Worm (Caenorhabditis elegans) whole organism, L1 larva: ENCODE results near the gene Y57G11C.51.
A peak's percentile ranks its signal among the peaks of the same experiment; 100 is the strongest.

Source experiments
- C04F5.9 ChIP-seq: sonication (generic microtip); optimal IDR thresholded peaks from 2 replicates; lab custom pipeline; 2016; ENCODE audit warnings: missing genetic modification characterization, missing compliant biosample characterization
- C16A3.4 ChIP-seq: fragments of 150-350 bp; optimal IDR thresholded peaks from 2 replicates; lab custom pipeline; 2014; ENCODE audit warnings: missing biosample characterization, missing genetic modification characterization
- F16B12.6 ChIP-seq: fragments of 150-350 bp; optimal IDR thresholded peaks from 2 replicates; lab custom pipeline; 2014; ENCODE audit warnings: missing biosample characterization, missing genetic modification characterization
- Y116A8C.19 ChIP-seq: sonication (generic microtip); optimal IDR thresholded peaks from 2 replicates; lab custom pipeline; 2016; ENCODE audit warnings: missing compliant biosample characterization, missing genetic modification characterization, borderline replicate concordance
- alr-1 ChIP-seq: fragments of 200-800 bp; sonication (Bioruptor generic); optimal IDR thresholded peaks from 2 replicates; lab custom pipeline; 2018; ENCODE audit warnings: borderline replicate concordance, mild to moderate bottlenecking, missing genetic modification characterization, missing compliant biosample characterization
- ama-1 ChIP-seq: fragments of 150-350 bp; optimal IDR thresholded peaks from 2 replicates; lab custom pipeline; 2014
- ceh-82 ChIP-seq, 3 experiments: fragments of 150-350 bp in 1 of 3; sonication (generic microtip) in 2 of 3; optimal IDR thresholded peaks; 2 replicates each; lab custom pipeline; 2014 to 2017; ENCODE audit warnings: missing biosample characterization in 3 of 3, missing genetic modification characterization in 3 of 3
- ceh-88 ChIP-seq: fragments of 200-800 bp; sonication (Bioruptor generic); IDR thresholded peaks from 2 replicates; pipeline ENCODE4 v1.3.6; 2022; ENCODE audit warnings: missing genetic modification characterization, missing compliant biosample characterization
- ceh-90 ChIP-seq: sonication (generic microtip); optimal IDR thresholded peaks from 2 replicates; lab custom pipeline; 2016; ENCODE audit warnings: missing genetic modification characterization, missing compliant biosample characterization
- dpl-1 ChIP-seq, 3 experiments: fragments of 150-350 bp in 2 of 3; sonication (generic microtip) in 1 of 3; optimal IDR thresholded peaks; 2 replicates each; lab custom pipeline; 2014 to 2017; ENCODE audit warnings: missing biosample characterization in 3 of 3, missing genetic modification characterization in 3 of 3, missing genetic modification reagents in 3 of 3
- efl-1 ChIP-seq, 4 experiments: fragments of 150-350 bp; optimal IDR thresholded peaks in 3 of 4; peaks in 1 of 4; 1 replicate in 1 of 4; 2 replicates in 3 of 4; lab custom pipeline; 2014; ENCODE audit warnings: missing biosample characterization in 2 of 4, missing genetic modification characterization in 2 of 4, missing genetic modification reagents in 2 of 4
- efl-3 ChIP-seq: fragments of 200-800 bp; sonication (Bioruptor generic); optimal IDR thresholded peaks from 2 replicates; lab custom pipeline; 2018; ENCODE audit warnings: mild to moderate bottlenecking, missing genetic modification characterization, missing compliant biosample characterization
- elt-3 ChIP-seq, 6 experiments: fragments of 150-350 bp in 1 of 6; sonication (generic microtip); optimal IDR thresholded peaks; 2 replicates each; lab custom pipeline; 2017 to 2018; ENCODE audit warnings: missing biosample characterization in 6 of 6, missing genetic modification characterization in 6 of 6, inconsistent platforms in 1 of 6
- ets-5 ChIP-seq: fragments of 200-800 bp; sonication (Bioruptor generic); IDR thresholded peaks from 2 replicates; pipeline ENCODE4 v1.3.6; 2022; ENCODE audit warnings: missing genetic modification characterization, missing compliant biosample characterization
- fkh-4 ChIP-seq: sonication (generic microtip); optimal IDR thresholded peaks from 2 replicates; lab custom pipeline; 2016; ENCODE audit warnings: missing compliant biosample characterization, missing genetic modification characterization, borderline replicate concordance
- hlh-4 ChIP-seq: sonication (generic microtip); optimal IDR thresholded peaks from 2 replicates; lab custom pipeline; 2016; ENCODE audit warnings: mild to moderate bottlenecking, missing genetic modification characterization, missing compliant biosample characterization
- irx-1 ChIP-seq: sonication (generic microtip); optimal IDR thresholded peaks from 2 replicates; lab custom pipeline; 2016; ENCODE audit warnings: missing genetic modification characterization, missing compliant biosample characterization
- isw-1 ChIP-seq: fragments of 200-800 bp; sonication (Bioruptor generic); IDR thresholded peaks from 2 replicates; pipeline ENCODE4 v1.3.6; 2022; ENCODE audit warnings: missing genetic modification characterization, missing compliant biosample characterization
- jun-1 ChIP-seq: fragments of 150-350 bp; optimal IDR thresholded peaks from 2 replicates; lab custom pipeline; 2014; ENCODE audit warnings: missing biosample characterization, missing genetic modification reagents, missing genetic modification characterization
- lin-14 ChIP-seq: fragments of 200-800 bp; sonication (Bioruptor generic); optimal IDR thresholded peaks from 2 replicates; lab custom pipeline; 2018; ENCODE audit warnings: mild to moderate bottlenecking, missing genetic modification characterization, moderate library complexity, missing compliant biosample characterization
- lin-39 ChIP-seq: fragments of 150-350 bp; optimal IDR thresholded peaks from 2 replicates; lab custom pipeline; 2014; ENCODE audit warnings: missing biosample characterization, missing genetic modification reagents, missing genetic modification characterization
- lir-3 ChIP-seq: sonication (generic microtip); optimal IDR thresholded peaks from 2 replicates; lab custom pipeline; 2016; ENCODE audit warnings: mild to moderate bottlenecking, missing genetic modification characterization, moderate library complexity, missing compliant biosample characterization; ENCODE audit not compliant: poor library complexity
- mep-1 ChIP-seq: fragments of 150-350 bp; optimal IDR thresholded peaks from 2 replicates; lab custom pipeline; 2014; ENCODE audit warnings: missing biosample characterization, missing genetic modification characterization
- nhr-11 ChIP-seq: fragments of 150-350 bp; optimal IDR thresholded peaks from 2 replicates; lab custom pipeline; 2014; ENCODE audit warnings: missing biosample characterization, missing genetic modification characterization
- nhr-19 ChIP-seq: fragments of 200-800 bp; sonication (Bioruptor generic); conservative IDR thresholded peaks from 2 replicates; pipeline ENCODE4 v1.3.6; 2022; ENCODE audit warnings: missing genetic modification characterization, missing compliant biosample characterization
- nhr-20 ChIP-seq: sonication (generic microtip); optimal IDR thresholded peaks from 2 replicates; lab custom pipeline; 2016; ENCODE audit warnings: mild to moderate bottlenecking, missing genetic modification characterization, missing compliant biosample characterization
- nhr-28 ChIP-seq: fragments of 150-350 bp; optimal IDR thresholded peaks from 2 replicates; lab custom pipeline; 2014; ENCODE audit warnings: missing biosample characterization, missing genetic modification characterization
- pag-3 ChIP-seq: sonication (generic microtip); optimal IDR thresholded peaks from 2 replicates; lab custom pipeline; 2017; ENCODE audit warnings: missing genetic modification characterization, mild to moderate bottlenecking, missing compliant biosample characterization, antibody characterized with exemption, borderline replicate concordance; ENCODE audit not compliant: insufficient read depth
- pqm-1 ChIP-seq: sonication (generic microtip); optimal IDR thresholded peaks from 3 replicates; lab custom pipeline; 2017; ENCODE audit warnings: missing biosample characterization, missing genetic modification characterization
- snpc-4 ChIP-seq: fragments of 150-350 bp; optimal IDR thresholded peaks from 2 replicates; lab custom pipeline; 2014; ENCODE audit warnings: missing biosample characterization, missing genetic modification characterization
- sox-4 ChIP-seq: sonication (generic microtip); optimal IDR thresholded peaks from 2 replicates; lab custom pipeline; 2016; ENCODE audit warnings: missing genetic modification characterization, missing compliant biosample characterization
- sptf-1 ChIP-seq: fragments of 150-350 bp; optimal IDR thresholded peaks from 2 replicates; lab custom pipeline; 2014; ENCODE audit warnings: missing biosample characterization, missing genetic modification characterization
- swsn-7 ChIP-seq: sonication (generic microtip); optimal IDR thresholded peaks from 2 replicates; lab custom pipeline; 2016; ENCODE audit warnings: missing genetic modification characterization, missing compliant biosample characterization
- tlp-1 ChIP-seq: fragments of 150-350 bp; optimal IDR thresholded peaks from 2 replicates; lab custom pipeline; 2014; ENCODE audit warnings: missing biosample characterization, missing genetic modification characterization
- unc-30 ChIP-seq: sonication (generic microtip); optimal IDR thresholded peaks from 2 replicates; lab custom pipeline; 2017; ENCODE audit warnings: missing biosample characterization, missing genetic modification characterization
- unc-62 ChIP-seq: fragments of 150-350 bp; optimal IDR thresholded peaks from 2 replicates; lab custom pipeline; 2014; ENCODE audit warnings: missing biosample characterization, missing genetic modification reagents, missing genetic modification characterization
- unc-86 ChIP-seq: sonication (generic microtip); optimal IDR thresholded peaks from 2 replicates; lab custom pipeline; 2016; ENCODE audit warnings: missing genetic modification characterization, missing compliant biosample characterization
- unc-98 ChIP-seq: fragments of 200-800 bp; sonication (Bioruptor generic); IDR thresholded peaks from 2 replicates; pipeline ENCODE4 v1.3.6; 2022; ENCODE audit warnings: missing genetic modification characterization, missing compliant biosample characterization
- vab-15 ChIP-seq: sonication (generic microtip); optimal IDR thresholded peaks from 2 replicates; lab custom pipeline; 2017; ENCODE audit warnings: missing genotype, mild to moderate bottlenecking, missing genetic modification characterization, missing compliant biosample characterization
- ztf-11 ChIP-seq, 2 experiments: sonication (generic microtip); optimal IDR thresholded peaks; 2 replicates each; lab custom pipeline; 2016 to 2017; ENCODE audit warnings: missing genetic modification characterization in 2 of 2, missing biosample characterization in 1 of 2, missing compliant biosample characterization in 1 of 2

The Y57G11C.51 gene

DNA sequence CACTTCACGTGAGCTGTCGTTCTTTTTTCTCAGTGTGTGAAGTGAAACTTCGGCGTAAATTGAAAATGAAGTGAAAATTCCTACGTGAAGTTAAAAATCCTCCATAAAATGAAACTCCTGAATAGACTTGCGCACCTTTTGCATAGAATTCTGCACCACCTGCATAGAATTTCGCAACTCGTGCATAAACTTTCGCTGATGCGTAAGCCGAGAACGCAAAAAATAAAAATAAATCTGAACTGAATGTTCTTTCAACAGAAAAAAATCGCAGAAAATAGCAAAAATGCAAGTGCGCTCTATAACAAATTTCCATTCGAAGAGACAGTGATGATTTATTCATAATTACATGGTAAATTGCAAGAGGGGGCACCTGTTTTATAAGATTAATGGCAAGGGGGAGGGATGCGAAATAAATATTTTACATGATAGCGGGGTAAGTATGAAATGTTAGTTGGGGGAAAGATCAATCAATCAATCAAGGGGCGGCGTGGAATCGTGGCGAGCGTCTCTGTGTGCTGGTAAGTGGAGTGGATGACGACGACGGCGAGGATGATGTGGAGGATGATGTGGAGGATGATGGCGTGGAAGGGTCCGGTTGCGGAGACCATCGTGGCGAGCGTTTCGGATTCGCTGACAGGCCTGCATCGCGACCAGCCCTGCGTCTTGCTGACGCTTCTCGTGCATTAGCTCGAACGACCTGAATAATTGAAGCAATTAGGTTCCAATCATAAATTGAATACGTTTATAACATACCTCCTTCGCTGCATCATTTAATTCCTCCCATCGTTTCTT is 878 bp downstream of the Y57G11C.51 start, which contains the start of gene Y57G11C.36:
Y57G11C.36 (minus strand) TSS at position 502 of the 792 bp plus-strand sequence.
- TF ChIP-seq mep-1 (tag; lab: Kevin White, UChicago) (no peak), efl-1 (optimal IDR thresholded peaks at IDR 0.05; lab: Kevin White, UChicago) (no peak), efl-1 (GFP tag; optimal IDR thresholded peaks at IDR 0.05 in 1 of 2; lab: Kevin White, UChicago) (peak in 1 of 2 experiments; percentile 60), dpl-1 (GFP tag; optimal IDR thresholded peaks at IDR 0.05; lab: Kevin White, UChicago) (peak in 1 of 3 experiments; percentile 10), unc-86 (tag; lab: Kevin White, UChicago) (peak; percentile 68)

- TF ChIP-seq hlh-4 (tag; lab: Kevin White, UChicago) (no peak), fkh-4 (tag; lab: Kevin White, UChicago) (no peak), F16B12.6 (tag; lab: Kevin White, UChicago) (no peak), Y116A8C.19 (tag; lab: Kevin White, UChicago) (no peak), ceh-90 (tag; lab: Kevin White, UChicago) (no peak), lin-14 (GFP tag; lab: Kevin White, UChicago) (no peak), nhr-20 (tag; lab: Kevin White, UChicago) (no peak)
Observed at ce11 chrIV:14771325-14771724, 3.0 kb downstream of the Y57G11C.51 start, which contains the start of gene degl-1. Gene degl-1 (minus strand): TSS chrIV:14771425.

ce11 chrIV:14770663-14771062 is 3.7 kb downstream of the Y57G11C.51 start:
- TF ChIP-seq ztf-11 (tag; optimal IDR thresholded peaks at IDR 0.05; lab: Kevin White, UChicago) (no peak), efl-1 (optimal IDR thresholded peaks at IDR 0.05; lab: Kevin White, UChicago) (no peak), efl-1 (GFP tag; optimal IDR thresholded peaks at IDR 0.05 in 1 of 2; lab: Kevin White, UChicago) (peak in 1 of 2 experiments; percentile 42), pag-3 (tag; lab: Kevin White, UChicago) (no peak)

- TF ChIP-seq ama-1 (lab: Kevin White, UChicago) (no peak), C16A3.4 (tag; lab: Kevin White, UChicago) (no peak), nhr-20 (tag; lab: Kevin White, UChicago) (no peak), lin-39 (tag; lab: Kevin White, UChicago) (no peak), vab-15 (no peak), efl-1 (optimal IDR thresholded peaks at IDR 0.05; lab: Kevin White, UChicago) (no peak), efl-1 (GFP tag; optimal IDR thresholded peaks at IDR 0.05 in 1 of 2; lab: Kevin White, UChicago) (no peak), unc-62 (no peak), unc-98 (GFP tag; lab: Robert Waterston, UW) (no peak), ztf-11 (tag; optimal IDR thresholded peaks at IDR 0.05; lab: Kevin White, UChicago) (no peak), efl-3 (GFP tag; lab: Kevin White, UChicago) (no peak), swsn-7 (no peak), C04F5.9 (tag; lab: Kevin White, UChicago) (no peak), nhr-11 (no peak), nhr-28 (tag; lab: Kevin White, UChicago) (no peak), jun-1 (no peak), irx-1 (tag; lab: Kevin White, UChicago) (no peak)
Observed at ce11 chrIV:14769218-14769835, 5.0 kb downstream of the Y57G11C.51 start, which contains the start of gene Y57G11C.43. Gene Y57G11C.43 (plus strand): TSS chrIV:14769441.

- peak; percentile 96 for TF ChIP-seq swsn-7
- TF ChIP-seq ceh-88 = peak; percentile 83
- TF ChIP-seq hlh-4 (tag; lab: Kevin White, UChicago) = no peak
- TF ChIP-seq unc-30 = no peak
- TF ChIP-seq sptf-1 = no peak
- no peak for TF ChIP-seq alr-1 (tag; lab: Kevin White, UChicago)
- TF ChIP-seq isw-1 (GFP tag; lab: Robert Waterston, UW) = peak; percentile 96
- peak; percentile 95 to 98 (median 98) for TF ChIP-seq ceh-82 (tag; optimal IDR thresholded peaks at IDR 0.05; lab: Kevin White, UChicago)
- no peak for TF ChIP-seq ets-5 (GFP tag; lab: Robert Waterston, UW)
- TF ChIP-seq lir-3 (tag; lab: Kevin White, UChicago) = peak; percentile 71
- TF ChIP-seq elt-3 (tag; optimal IDR thresholded peaks at IDR 0.05; lab: Kevin White, UChicago) = peak in 3 of 6 experiments; percentile 42 to 93 (median 91)
- TF ChIP-seq nhr-19 (GFP tag; lab: Robert Waterston, UW) = peak; percentile 94
- TF ChIP-seq pqm-1 (tag; lab: Kevin White, UChicago) = peak; percentile 13
- TF ChIP-seq tlp-1 (tag; lab: Kevin White, UChicago) = no peak
- no peak for TF ChIP-seq unc-62
- peak; percentile 89 for TF ChIP-seq snpc-4
- TF ChIP-seq sox-4 (tag; lab: Kevin White, UChicago) = peak; percentile 71
- peak; percentile 60 for TF ChIP-seq F16B12.6 (tag; lab: Kevin White, UChicago)
Observed at ce11 chrIV:14767693-14768251, 6.6 kb downstream of the Y57G11C.51 start, which contains the start of the genes mrps-7 and Y57G11C.3. Gene mrps-7 (minus strand): TSS chrIV:14767730. Gene Y57G11C.3 (plus strand): TSS chrIV:14768201.
